Worm (Caenorhabditis elegans) whole organism, young adult: ENCODE data around the gene K06G5.1.

Experiments used
- B0035.1 ChIP-seq: sonication (generic microtip); optimal IDR thresholded peaks from 2 replicates; lab custom pipeline; 2016; ENCODE audit warnings: missing genetic modification characterization, mild to moderate bottlenecking, missing compliant biosample characterization, missing genotype, missing genetic modification reagents
- D2030.7 ChIP-seq: fragments of 200-800 bp; sonication (Bioruptor generic); IDR thresholded peaks from 2 replicates; pipeline ENCODE4 v1.3.6; 2022; ENCODE audit warnings: missing genetic modification reagents, missing genetic modification characterization, missing compliant biosample characterization
- F10E7.11 ChIP-seq: sonication (generic microtip); optimal IDR thresholded peaks from 2 replicates; lab custom pipeline; 2017; ENCODE audit warnings: mild to moderate bottlenecking, missing genetic modification characterization, moderate library complexity, missing compliant biosample characterization
- F37B4.10 ChIP-seq: fragments of 200-800 bp; sonication (Bioruptor generic); IDR thresholded peaks from 2 replicates; pipeline ENCODE4 v1.3.6; 2022; ENCODE audit warnings: missing genetic modification characterization, missing compliant biosample characterization
- F39B2.1 ChIP-seq: fragments of 200-800 bp; sonication (Bioruptor generic); IDR thresholded peaks from 2 replicates; pipeline ENCODE4 v1.3.6; 2022; ENCODE audit warnings: missing genetic modification reagents, missing genetic modification characterization, missing compliant biosample characterization
- F57A8.1 ChIP-seq: fragments of 200-800 bp; sonication (Bioruptor generic); optimal IDR thresholded peaks from 2 replicates; lab custom pipeline; 2018; ENCODE audit warnings: mild to moderate bottlenecking, missing genetic modification characterization, moderate library complexity, missing compliant biosample characterization
- F57C9.4 ChIP-seq: sonication (generic microtip); optimal IDR thresholded peaks from 2 replicates; lab custom pipeline; 2017; ENCODE audit warnings: mild to moderate bottlenecking, missing genetic modification characterization, missing compliant biosample characterization
- K12H6.12 ChIP-seq: fragments of 200-800 bp; sonication (Bioruptor generic); optimal IDR thresholded peaks from 2 replicates; lab custom pipeline; 2018; ENCODE audit warnings: mild to moderate bottlenecking, missing genetic modification characterization, missing compliant biosample characterization
- T26A5.8 ChIP-seq: sonication (generic microtip); optimal IDR thresholded peaks from 2 replicates; lab custom pipeline; 2016; ENCODE audit warnings: missing genetic modification characterization, missing compliant biosample characterization
- Y53F4B.3 ChIP-seq: fragments of 200-800 bp; sonication (Bioruptor generic); IDR thresholded peaks from 2 replicates; pipeline ENCODE4 v1.3.6; 2022; ENCODE audit warnings: missing genetic modification reagents, missing genetic modification characterization, missing compliant biosample characterization
- Y67H2A.10 ChIP-seq: fragments of 200-800 bp; sonication (Bioruptor generic); conservative IDR thresholded peaks from 2 replicates; pipeline ENCODE4 v1.3.6; 2022; ENCODE audit warnings: missing genetic modification reagents, missing genetic modification characterization, missing compliant biosample characterization
- Y79H2A.3 ChIP-seq: fragments of 200-800 bp; sonication (Bioruptor generic); conservative IDR thresholded peaks from 2 replicates; pipeline ENCODE4 v1.3.6; 2022; ENCODE audit warnings: missing genetic modification reagents, missing genetic modification characterization, missing compliant biosample characterization
- aptf-3 ChIP-seq: fragments of 200-800 bp; sonication (Bioruptor generic); IDR thresholded peaks from 2 replicates; pipeline ENCODE4 v1.3.6; 2022; ENCODE audit warnings: missing genetic modification characterization, missing compliant biosample characterization
- cebp-1 ChIP-seq, 2 experiments: fragments of 200-800 bp in 1 of 2; sonication (Bioruptor generic) in 1 of 2; sonication (generic microtip) in 1 of 2; IDR thresholded peaks in 1 of 2; optimal IDR thresholded peaks in 1 of 2; 2 replicates each; pipeline versions ENCODE4 v1.3.6 to Lab custom; 2017 to 2022; ENCODE audit warnings: missing compliant biosample characterization in 2 of 2, missing genetic modification characterization in 2 of 2, mild to moderate bottlenecking in 1 of 2, missing genetic modification reagents in 1 of 2, moderate library complexity in 1 of 2
- egl-44 ChIP-seq: fragments of 200-800 bp; sonication (Bioruptor generic); IDR thresholded peaks from 2 replicates; pipeline ENCODE4 v1.3.6; 2022; ENCODE audit warnings: missing genetic modification reagents, missing genetic modification characterization, missing compliant biosample characterization
- ets-4 ChIP-seq: fragments of 200-800 bp; sonication (Bioruptor generic); optimal IDR thresholded peaks from 2 replicates; lab custom pipeline; 2018; ENCODE audit warnings: mild to moderate bottlenecking, missing genetic modification characterization, missing compliant biosample characterization
- hlh-12 ChIP-seq: sonication (generic microtip); optimal IDR thresholded peaks from 2 replicates; lab custom pipeline; 2016; ENCODE audit warnings: missing genetic modification characterization, missing compliant biosample characterization
- let-607 ChIP-seq, 2 experiments: fragments of 200-800 bp in 1 of 2; sonication (Bioruptor generic) in 1 of 2; sonication (generic microtip) in 1 of 2; optimal IDR thresholded peaks; 2 replicates each; lab custom pipeline; 2016 to 2018; ENCODE audit warnings: mild to moderate bottlenecking in 2 of 2, missing compliant biosample characterization in 2 of 2, missing genetic modification characterization in 2 of 2, moderate library complexity in 2 of 2, missing genotype in 1 of 2
- lin-26 ChIP-seq: fragments of 200-800 bp; sonication (Bioruptor generic); IDR thresholded peaks from 2 replicates; pipeline ENCODE4 v1.3.6; 2022; ENCODE audit warnings: missing genetic modification reagents, missing genetic modification characterization, missing compliant biosample characterization
- lin-40 ChIP-seq: sonication (generic microtip); optimal IDR thresholded peaks from 2 replicates; lab custom pipeline; 2016; ENCODE audit warnings: missing genetic modification characterization, mild to moderate bottlenecking, missing compliant biosample characterization, missing genotype, missing genetic modification reagents
- lsy-27 ChIP-seq: sonication (generic microtip); optimal IDR thresholded peaks from 2 replicates; lab custom pipeline; 2017; ENCODE audit warnings: missing genetic modification characterization, mild to moderate bottlenecking, missing compliant biosample characterization, antibody characterized with exemption, missing genotype, borderline replicate concordance; ENCODE audit not compliant: insufficient read depth
- madf-6 ChIP-seq: fragments of 200-800 bp; sonication (Bioruptor generic); IDR thresholded peaks from 2 replicates; pipeline ENCODE4 v1.3.6; 2022; ENCODE audit warnings: missing genetic modification reagents, missing genetic modification characterization, missing compliant biosample characterization
- mel-28 ChIP-seq: sonication (generic microtip); optimal IDR thresholded peaks from 2 replicates; lab custom pipeline; 2016; ENCODE audit warnings: borderline replicate concordance, mild to moderate bottlenecking, missing genetic modification characterization, missing compliant biosample characterization
- mxl-1 ChIP-seq: sonication (generic microtip); optimal IDR thresholded peaks from 2 replicates; lab custom pipeline; 2016; ENCODE audit warnings: missing genetic modification characterization, missing compliant biosample characterization
- nfyb-1 ChIP-seq: fragments of 200-800 bp; sonication (Bioruptor generic); IDR thresholded peaks from 2 replicates; pipeline ENCODE4 v1.3.6; 2022; ENCODE audit warnings: missing genetic modification reagents, missing genetic modification characterization, missing compliant biosample characterization
- nhr-27 ChIP-seq: fragments of 200-800 bp; sonication (Bioruptor generic); optimal IDR thresholded peaks from 2 replicates; lab custom pipeline; 2018; ENCODE audit warnings: mild to moderate bottlenecking, missing genetic modification characterization, moderate library complexity, missing compliant biosample characterization
- pbrm-1 ChIP-seq: fragments of 200-800 bp; sonication (Bioruptor generic); IDR thresholded peaks from 2 replicates; pipeline ENCODE4 v1.3.6; 2022; ENCODE audit warnings: missing genetic modification reagents, missing genetic modification characterization, missing compliant biosample characterization
- sea-2 ChIP-seq: fragments of 200-800 bp; sonication (Bioruptor generic); IDR thresholded peaks from 2 replicates; pipeline ENCODE4 v1.3.6; 2022; ENCODE audit warnings: missing genetic modification characterization, missing compliant biosample characterization
- snpc-1.1 ChIP-seq: sonication (generic microtip); optimal IDR thresholded peaks from 2 replicates; lab custom pipeline; 2017; ENCODE audit warnings: missing genetic modification characterization, mild to moderate bottlenecking, missing compliant biosample characterization, antibody characterized with exemption, moderate library complexity, missing genotype, missing genetic modification reagents; ENCODE audit not compliant: insufficient read depth
- tbp1 ChIP-seq: fragments of 200-800 bp; sonication (Bioruptor generic); optimal IDR thresholded peaks from 2 replicates; lab custom pipeline; 2018; ENCODE audit warnings: mild to moderate bottlenecking, missing genetic modification characterization, missing compliant biosample characterization
- tbx-9 ChIP-seq: sonication (generic microtip); optimal IDR thresholded peaks from 2 replicates; lab custom pipeline; 2016; ENCODE audit warnings: borderline replicate concordance, missing genetic modification characterization, inconsistent platforms, missing compliant biosample characterization
- tlf-1 ChIP-seq: fragments of 200-800 bp; sonication (Bioruptor generic); optimal IDR thresholded peaks from 2 replicates; lab custom pipeline; 2018; ENCODE audit warnings: mild to moderate bottlenecking, missing genetic modification characterization, missing compliant biosample characterization
- zim-3 ChIP-seq: sonication (generic microtip); optimal IDR thresholded peaks from 2 replicates; lab custom pipeline; 2017; ENCODE audit warnings: mild to moderate bottlenecking, missing genetic modification characterization, moderate library complexity, missing compliant biosample characterization
- ztf-18 ChIP-seq: sonication (generic microtip); optimal IDR thresholded peaks from 2 replicates; lab custom pipeline; 2016; ENCODE audit warnings: missing genotype, mild to moderate bottlenecking, missing genetic modification characterization, missing compliant biosample characterization
- ztf-26 ChIP-seq: sonication (generic microtip); optimal IDR thresholded peaks from 2 replicates; lab custom pipeline; 2017; ENCODE audit warnings: missing genetic modification characterization, missing compliant biosample characterization

K06G5.1 gene

DNA sequence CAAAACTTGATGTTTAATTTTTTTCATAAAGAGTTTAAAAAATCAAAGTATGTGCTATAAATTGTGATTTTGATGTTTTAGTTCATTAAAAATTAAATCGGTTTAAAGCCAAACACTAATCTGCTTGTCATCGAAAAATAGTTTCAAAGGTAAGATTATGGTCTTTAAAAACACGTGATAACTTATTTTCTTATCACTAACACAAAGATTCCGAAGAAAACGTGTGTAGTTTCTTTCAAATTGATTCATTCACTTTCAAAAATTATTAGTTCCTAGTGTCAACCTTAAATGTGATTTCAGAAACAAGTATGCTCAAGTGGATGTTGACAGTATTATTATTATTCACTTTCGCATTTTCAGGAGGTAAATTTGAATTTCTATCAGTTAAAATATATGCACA is 41.2 kb downstream of the K06G5.1 start, which contains the start of gene E02H4.7:
TSS of gene E02H4.7 (plus strand) at position 301 of the 400 bp plus-strand sequence.
- TF ChIP-seq F10E7.11 (tag; lab: Kevin White, UChicago) (no peak), nfyb-1 (no peak)

ce11 chrX:14257661-14258060 is 42.9 kb downstream of the K06G5.1 start, which contains the start of gene E02H4.4:
Gene E02H4.4, plus strand, starts transcription at chrX:14257961.
- TF ChIP-seq lsy-27 (tag; lab: Kevin White, UChicago) (no peak), T26A5.8 (no peak), tbp1 (GFP tag; lab: Kevin White, UChicago) (no peak), K12H6.12 (no peak), mel-28 (tag; lab: Kevin White, UChicago) (no peak), aptf-3 (GFP tag; lab: Robert Waterston, UW) (no peak), F39B2.1 (GFP tag; lab: Robert Waterston, UW) (no peak), tlf-1 (GFP tag; lab: Kevin White, UChicago) (no peak), F57C9.4 (no peak), ztf-26 (no peak), tbx-9 (tag; lab: Kevin White, UChicago) (no peak), pbrm-1 (GFP tag; lab: Robert Waterston, UW) (no peak), zim-3 (tag; lab: Kevin White, UChicago) (no peak), lin-40 (tag; lab: Kevin White, UChicago) (no peak), egl-44 (GFP tag; lab: Robert Waterston, UW) (no peak)

DNA sequence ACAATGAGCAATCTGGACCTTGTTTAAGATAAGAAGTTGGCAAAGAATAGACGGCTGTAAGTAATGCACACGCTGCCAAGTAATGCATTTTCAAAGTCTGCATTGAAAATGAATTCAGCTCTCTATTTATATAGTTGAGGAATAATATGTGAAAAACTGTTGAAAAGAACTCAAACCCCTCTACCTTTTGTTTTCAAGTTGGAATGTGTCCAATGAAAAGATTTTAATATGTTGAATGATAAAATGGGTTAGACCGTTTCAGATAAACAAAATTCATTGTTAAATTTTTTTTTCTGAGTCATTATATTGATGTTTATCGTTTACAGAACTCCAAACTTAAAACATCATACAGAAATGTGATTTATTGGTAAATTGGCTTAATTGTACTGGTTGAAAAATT is 48.7 kb downstream of the K06G5.1 start, which contains the start of gene E02H4.8:
TSS of gene E02H4.8 (minus strand) at position 101 of the 400 bp plus-strand sequence.
- TF ChIP-seq sea-2 (GFP tag; lab: Robert Waterston, UW) (no peak), let-607 (tag; optimal IDR thresholded peaks at IDR 0.05; lab: Kevin White, UChicago) (no peak), B0035.1 (tag; lab: Kevin White, UChicago) (no peak), nhr-27 (tag; lab: Kevin White, UChicago) (no peak), mel-28 (tag; lab: Kevin White, UChicago) (no peak), madf-6 (GFP tag; lab: Robert Waterston, UW) (no peak), F39B2.1 (GFP tag; lab: Robert Waterston, UW) (no peak), ets-4 (GFP tag; lab: Kevin White, UChicago) (no peak), hlh-12 (tag; lab: Kevin White, UChicago) (no peak), ztf-18 (tag; lab: Kevin White, UChicago) (no peak), D2030.7 (GFP tag; lab: Robert Waterston, UW) (no peak)

DNA sequence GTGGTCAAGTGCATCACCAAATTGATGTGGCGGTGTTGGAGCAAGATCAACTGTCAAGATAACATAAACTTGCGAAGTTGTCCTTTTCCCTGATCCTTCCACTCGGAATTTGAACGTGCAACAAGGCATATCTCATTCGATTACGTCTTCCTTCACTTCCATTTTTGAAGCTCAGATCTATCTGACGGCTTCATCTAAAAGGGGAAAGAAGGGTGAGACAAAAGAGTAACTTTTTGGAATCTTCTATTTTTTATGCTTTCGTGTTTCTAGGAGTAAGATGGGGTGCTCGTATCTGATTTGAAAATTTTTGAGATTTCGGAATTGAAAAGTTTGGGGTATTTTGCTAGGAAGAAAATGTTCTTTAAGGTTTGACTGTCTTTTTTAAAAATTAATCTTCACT is 52.4 kb downstream of the K06G5.1 start:
- no peak for TF ChIP-seq F37B4.10 (GFP tag; lab: Robert Waterston, UW)
- TF ChIP-seq cebp-1 (GFP tag; IDR thresholded peaks at IDR 0.05; lab: Robert Waterston, UW), result no peak
- TF ChIP-seq cebp-1 (tag; optimal IDR thresholded peaks at IDR 0.05; lab: Kevin White, UChicago), result no peak
- TF ChIP-seq T26A5.8, result no peak
- TF ChIP-seq F57A8.1 (GFP tag; lab: Kevin White, UChicago), result no peak
- no peak for TF ChIP-seq mxl-1 (tag; lab: Kevin White, UChicago)
- TF ChIP-seq snpc-1.1 (tag; lab: Kevin White, UChicago), result no peak
- no peak for TF ChIP-seq F57C9.4
- TF ChIP-seq madf-6 (GFP tag; lab: Robert Waterston, UW), result no peak
- no peak for TF ChIP-seq Y67H2A.10
- TF ChIP-seq tbx-9 (tag; lab: Kevin White, UChicago), result no peak
- TF ChIP-seq Y53F4B.3 (GFP tag; lab: Robert Waterston, UW), result no peak
- TF ChIP-seq Y79H2A.3 (GFP tag; lab: Robert Waterston, UW), result no peak
- TF ChIP-seq lin-26 (GFP tag; lab: Robert Waterston, UW), result no peak
